Worm (Caenorhabditis elegans): ENCODE data around the gene pld-1.

DNA sequence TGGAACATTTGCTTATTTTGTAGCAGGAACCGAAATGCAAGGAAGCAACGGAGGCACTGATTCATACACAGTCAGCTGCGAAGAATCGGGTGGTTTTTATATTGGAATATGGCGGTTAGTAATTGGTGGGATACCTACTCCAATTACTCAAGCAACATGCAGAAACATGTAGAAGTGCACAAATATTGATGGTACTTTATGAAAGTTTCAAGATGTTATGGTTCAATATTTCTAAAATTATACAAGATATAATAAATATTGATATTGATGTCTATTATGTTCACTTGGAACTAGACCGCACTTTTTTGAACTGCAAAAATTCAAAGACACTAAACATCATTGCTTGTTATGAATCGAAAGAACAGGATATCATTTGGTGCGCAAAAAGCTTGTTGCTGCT, 2.5 kb upstream of the pld-1 start, which contains the start of gene C04G6.13:
- TF ChIP-seq med-1 (GFP tag; optimal IDR thresholded peaks at IDR 0.05; ENCODE audit: insufficient read depth) (no peak), flt-1 (GFP tag; IDR thresholded peaks at IDR 0.05) (no peak), cog-1 (tag; optimal IDR thresholded peaks at IDR 0.05) (no peak)

Measured in whole organism, midembryonic.